Fruit fly (Drosophila melanogaster) whole organism, prepupa: ENCODE data around the gene Ptpa.

Experiments
- Blimp-1 ChIP-seq: fragments of 200-800 bp; sonication (Bioruptor generic); optimal IDR thresholded peaks from 3 replicates; lab custom pipeline; 2017; ENCODE audit warnings: missing biosample characterization, missing genetic modification characterization, mild to moderate bottlenecking, moderate library complexity, missing genetic modification reagents
- CG10631 ChIP-seq: fragments of 200-800 bp; sonication (Bioruptor generic); optimal IDR thresholded peaks from 2 replicates; lab custom pipeline; 2016; ENCODE audit warnings: missing biosample characterization, missing genetic modification characterization
- CG10669 ChIP-seq: fragments of 200-800 bp; sonication (Bioruptor generic); optimal IDR thresholded peaks from 3 replicates; lab custom pipeline; 2018; ENCODE audit warnings: missing biosample characterization, mild to moderate bottlenecking, missing genetic modification characterization, moderate library complexity
- CG11294 ChIP-seq: fragments of 200-800 bp; sonication (Bioruptor generic); IDR thresholded peaks from 2 replicates; pipeline ENCODE4 v1.3.6; 2022; ENCODE audit warnings: missing biosample characterization, missing genetic modification characterization
- CG11762 ChIP-seq: fragments of 200-800 bp; sonication (Bioruptor generic); optimal IDR thresholded peaks from 3 replicates; lab custom pipeline; 2016; ENCODE audit warnings: missing biosample characterization, missing genetic modification characterization; ENCODE audit not compliant: insufficient read depth
- CG11902 ChIP-seq: fragments of 200-800 bp; sonication (Bioruptor generic); optimal IDR thresholded peaks from 3 replicates; lab custom pipeline; 2016; ENCODE audit warnings: missing biosample characterization, missing genetic modification characterization
- CG15336 ChIP-seq: fragments of 200-800 bp; sonication (Bioruptor generic); IDR thresholded peaks from 2 replicates; pipeline ENCODE4 v1.3.6; 2022; ENCODE audit warnings: missing biosample characterization, missing genetic modification characterization
- CG3032 ChIP-seq: fragments of 200-800 bp; optimal IDR thresholded peaks from 2 replicates; lab custom pipeline; 2019; ENCODE audit warnings: missing biosample characterization, mild to moderate bottlenecking, missing genetic modification characterization, moderate library complexity
- CG32006 ChIP-seq: fragments of 200-800 bp; sonication (Bioruptor generic); optimal IDR thresholded peaks from 3 replicates; lab custom pipeline; 2017; ENCODE audit warnings: missing biosample characterization, mild to moderate bottlenecking, missing genetic modification characterization
- CG34406 ChIP-seq: fragments of 200-800 bp; sonication (Bioruptor generic); optimal IDR thresholded peaks from 3 replicates; lab custom pipeline; 2016; ENCODE audit warnings: missing biosample characterization, missing genetic modification characterization
- CG3919 ChIP-seq: fragments of 200-800 bp; sonication (Bioruptor generic); optimal IDR thresholded peaks from 3 replicates; lab custom pipeline; 2016; ENCODE audit warnings: missing biosample characterization, missing genetic modification characterization
- CG4318 ChIP-seq: fragments of 200-800 bp; sonication (Bioruptor generic); optimal IDR thresholded peaks from 3 replicates; lab custom pipeline; 2017; ENCODE audit warnings: missing biosample characterization, mild to moderate bottlenecking, missing genetic modification characterization
- CG6163 ChIP-seq: fragments of 200-800 bp; sonication (Bioruptor generic); IDR thresholded peaks from 3 replicates; pipeline ENCODE4 v1.3.6; 2022; ENCODE audit warnings: missing biosample characterization, missing genetic modification characterization
- CG6276 ChIP-seq: fragments of 200-800 bp; sonication (Bioruptor generic); optimal IDR thresholded peaks from 2 replicates; lab custom pipeline; 2017; ENCODE audit warnings: missing biosample characterization, mild to moderate bottlenecking, missing genetic modification characterization
- CG6792 ChIP-seq: fragments of 200-800 bp; sonication (Bioruptor generic); optimal IDR thresholded peaks from 3 replicates; lab custom pipeline; 2016; ENCODE audit warnings: missing biosample characterization, missing genetic modification characterization
- CG6854 ChIP-seq: fragments of 200-800 bp; sonication (Bioruptor generic); optimal IDR thresholded peaks from 2 replicates; lab custom pipeline; 2017; ENCODE audit warnings: missing biosample characterization, mild to moderate bottlenecking, missing genetic modification characterization
- CG7368 ChIP-seq: fragments of 200-800 bp; sonication (Bioruptor generic); optimal IDR thresholded peaks from 3 replicates; lab custom pipeline; 2016; ENCODE audit warnings: missing biosample characterization, missing genetic modification characterization
- CG8119 ChIP-seq: fragments of 200-800 bp; sonication (Bioruptor generic); IDR thresholded peaks from 3 replicates; pipeline ENCODE4 v1.3.6; 2022; ENCODE audit warnings: missing biosample characterization, missing genetic modification characterization
- CG8319 ChIP-seq: fragments of 200-800 bp; sonication (Bioruptor generic); optimal IDR thresholded peaks from 3 replicates; lab custom pipeline; 2016; ENCODE audit warnings: missing biosample characterization, missing genetic modification characterization
- CG8632 ChIP-seq: fragments of 200-800 bp; sonication (Bioruptor generic); optimal IDR thresholded peaks from 3 replicates; lab custom pipeline; 2016; ENCODE audit warnings: missing biosample characterization, missing genetic modification characterization
- CG9139 ChIP-seq: fragments of 200-800 bp; sonication (Bioruptor generic); optimal IDR thresholded peaks from 3 replicates; lab custom pipeline; 2017; ENCODE audit warnings: missing biosample characterization, mild to moderate bottlenecking, missing genetic modification characterization
- Eip75B ChIP-seq: fragments of 200-800 bp; sonication (Bioruptor generic); optimal IDR thresholded peaks from 3 replicates; lab custom pipeline; 2016; ENCODE audit warnings: missing biosample characterization, missing genetic modification characterization
- Eip78C ChIP-seq: fragments of 200-800 bp; sonication (Bioruptor generic); peaks from one replicate; lab custom pipeline; 2016; ENCODE audit warnings: missing biosample characterization, missing genetic modification characterization
- Ets96B ChIP-seq: fragments of 200-800 bp; optimal IDR thresholded peaks from 2 replicates; lab custom pipeline; 2019; ENCODE audit warnings: missing biosample characterization, mild to moderate bottlenecking, missing genetic modification characterization, moderate library complexity
- Gug ChIP-seq: fragments of 200-800 bp; sonication (Bioruptor generic); IDR thresholded peaks from 2 replicates; pipeline ENCODE4 v1.3.6; 2022; ENCODE audit warnings: missing biosample characterization, missing genetic modification characterization
- Hr39 ChIP-seq: fragments of 200-800 bp; sonication (Bioruptor generic); optimal IDR thresholded peaks from 2 replicates; lab custom pipeline; 2016; ENCODE audit warnings: missing biosample characterization, missing genetic modification characterization
- Hr4 ChIP-seq: fragments of 200-800 bp; sonication (Bioruptor generic); optimal IDR thresholded peaks from 3 replicates; lab custom pipeline; 2016; ENCODE audit warnings: missing biosample characterization, missing genetic modification characterization
- Met ChIP-seq: fragments of 200-800 bp; sonication (Bioruptor generic); optimal IDR thresholded peaks from 3 replicates; lab custom pipeline; 2016; ENCODE audit warnings: missing biosample characterization, missing genetic modification characterization
- OdsH ChIP-seq: fragments of 200-800 bp; sonication (Bioruptor generic); optimal IDR thresholded peaks from 3 replicates; lab custom pipeline; 2016; ENCODE audit warnings: missing biosample characterization, missing genetic modification characterization
- Sox102F ChIP-seq: fragments of 200-800 bp; sonication (Bioruptor generic); optimal IDR thresholded peaks from 2 replicates; lab custom pipeline; 2016; ENCODE audit warnings: missing biosample characterization, mild to moderate bottlenecking, missing genetic modification characterization
- Sox14 ChIP-seq: fragments of 200-800 bp; sonication (Bioruptor generic); optimal IDR thresholded peaks from 3 replicates; lab custom pipeline; 2016; ENCODE audit warnings: missing biosample characterization, missing genetic modification characterization
- Sox15 ChIP-seq: fragments of 200-800 bp; sonication (Bioruptor generic); optimal IDR thresholded peaks from 3 replicates; lab custom pipeline; 2016; ENCODE audit warnings: missing biosample characterization, missing genetic modification characterization
- dsx ChIP-seq: fragments of 200-800 bp; optimal IDR thresholded peaks from 3 replicates; lab custom pipeline; 2019; ENCODE audit warnings: missing biosample characterization, mild to moderate bottlenecking, missing genetic modification characterization, moderate library complexity; ENCODE audit not compliant: poor library complexity, severe bottlenecking
- eg ChIP-seq: fragments of 200-800 bp; sonication (Bioruptor generic); IDR thresholded peaks from 3 replicates; pipeline ENCODE4 v1.3.6; 2022; ENCODE audit warnings: missing biosample characterization, missing genetic modification characterization
- esn ChIP-seq: fragments of 200-800 bp; sonication (Bioruptor generic); optimal IDR thresholded peaks from 2 replicates; lab custom pipeline; 2016; ENCODE audit warnings: missing biosample characterization, mild to moderate bottlenecking, missing genetic modification characterization, moderate library complexity
- fd59A ChIP-seq: fragments of 200-800 bp; sonication (Bioruptor generic); optimal IDR thresholded peaks from 2 replicates; lab custom pipeline; 2017; ENCODE audit warnings: missing biosample characterization, mild to moderate bottlenecking, missing genetic modification characterization, missing genetic modification reagents
- lz ChIP-seq: fragments of 200-800 bp; sonication (Bioruptor generic); optimal IDR thresholded peaks from 3 replicates; lab custom pipeline; 2016; ENCODE audit warnings: missing biosample characterization, missing genetic modification characterization
- net ChIP-seq: fragments of 200-800 bp; sonication (Bioruptor generic); optimal IDR thresholded peaks from 3 replicates; lab custom pipeline; 2016; ENCODE audit warnings: missing biosample characterization, missing genetic modification characterization
- pdm3 ChIP-seq: fragments of 200-800 bp; sonication (Bioruptor generic); optimal IDR thresholded peaks from 3 replicates; lab custom pipeline; 2016; ENCODE audit warnings: missing biosample characterization, missing genetic modification characterization
- spab ChIP-seq: fragments of 200-800 bp; sonication (Bioruptor generic); optimal IDR thresholded peaks from 2 replicates; lab custom pipeline; 2017; ENCODE audit warnings: missing biosample characterization, mild to moderate bottlenecking, missing genetic modification characterization, missing genetic modification reagents
- ss ChIP-seq, 2 experiments: fragments of 200-800 bp; sonication (Bioruptor generic); optimal IDR thresholded peaks; 2 replicates in 1 of 2; 3 replicates in 1 of 2; lab custom pipeline; 2017 to 2018; ENCODE audit warnings: mild to moderate bottlenecking in 2 of 2, missing biosample characterization in 2 of 2, missing genetic modification characterization in 2 of 2, moderate library complexity in 1 of 2
- svp ChIP-seq: fragments of 200-800 bp; sonication (Bioruptor generic); peaks from one replicate; lab custom pipeline; 2016; ENCODE audit warnings: missing biosample characterization, missing genetic modification characterization
- vri ChIP-seq: fragments of 200-800 bp; sonication (Bioruptor generic); optimal IDR thresholded peaks from 3 replicates; lab custom pipeline; 2016; ENCODE audit warnings: missing biosample characterization, mild to moderate bottlenecking, missing genetic modification characterization

The Ptpa gene

DNA sequence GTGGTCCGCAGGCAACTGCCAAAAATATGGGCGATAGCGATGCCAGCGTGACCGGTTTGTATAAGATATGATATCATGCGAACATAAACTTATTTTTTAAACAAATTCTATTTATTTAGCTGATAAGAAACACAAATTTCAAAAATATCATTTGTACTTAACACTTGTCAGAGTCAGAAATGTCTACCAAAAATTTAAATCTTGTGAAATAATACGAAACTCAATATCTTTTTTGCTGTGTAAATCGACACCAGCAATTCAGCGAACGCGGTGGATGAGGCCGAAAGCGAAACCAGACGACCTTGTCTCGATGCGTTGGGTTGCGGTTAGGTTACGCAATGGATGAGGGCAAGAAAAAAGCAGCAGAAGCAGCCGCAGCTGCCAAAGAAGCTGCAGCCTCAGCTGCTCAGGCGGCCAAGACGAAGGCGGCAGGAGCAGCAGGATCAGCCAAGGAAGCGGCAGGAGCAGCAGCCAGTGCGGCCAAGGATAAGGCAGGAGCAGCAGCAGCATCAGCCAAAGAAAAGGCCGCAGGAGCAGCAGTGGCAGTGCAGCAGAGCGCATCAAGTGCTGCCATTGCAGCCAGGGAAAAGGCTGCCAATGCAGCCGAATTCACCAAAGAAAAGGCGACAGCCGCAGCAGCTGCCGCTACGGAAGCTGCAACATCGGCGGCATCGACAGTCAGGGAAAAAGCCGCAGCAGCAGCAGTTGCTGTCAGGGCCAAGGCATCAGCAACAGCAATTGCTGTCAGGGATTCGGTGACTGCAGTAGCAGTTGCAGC is 39.9 kb downstream of the Ptpa start, which contains the start of gene CG31952 (continued):
- TF ChIP-seq CG11902 (GFP tag; lab: Kevin White, UChicago) (peak; percentile 30), CG10669 (GFP tag; lab: Kevin White, UChicago) (peak; percentile 21), CG7368 (GFP tag; lab: Kevin White, UChicago) (peak; percentile 46), Sox15 (GFP tag; lab: Kevin White, UChicago) (peak; percentile 26), CG15336 (GFP tag; lab: Robert Waterston, UW) (peak; percentile 69), pdm3 (GFP tag; lab: Kevin White, UChicago) (peak; percentile 11), CG6792 (GFP tag; lab: Kevin White, UChicago) (peak; percentile 5), net (GFP tag; lab: Kevin White, UChicago) (peak; percentile 51), Blimp-1 (GFP tag; lab: Kevin White, UChicago) (peak; percentile 33), svp (GFP tag; lab: Kevin White, UChicago) (peak; percentile 49), CG11294 (GFP tag; lab: Robert Waterston, UW) (no peak), CG8632 (GFP tag; lab: Kevin White, UChicago) (peak; percentile 38), eg (GFP tag; lab: Robert Waterston, UW) (0 out of 3 replicates have a peak, but pooled peaks have one; percentile 23), Hr39 (GFP tag; lab: Kevin White, UChicago) (no peak), CG8119 (GFP tag; lab: Robert Waterston, UW) (0 out of 3 replicates have a peak, but pooled peaks have one; percentile 14), spab (GFP tag; lab: Kevin White, UChicago) (no peak)

- TF ChIP-seq Eip75B (GFP tag; lab: Kevin White, UChicago) (no peak), svp (GFP tag; lab: Kevin White, UChicago) (peak; percentile 4)
These were observed 40.8 kb downstream of the Ptpa start for dm6 chr2L:3417613-3418012.

DNA sequence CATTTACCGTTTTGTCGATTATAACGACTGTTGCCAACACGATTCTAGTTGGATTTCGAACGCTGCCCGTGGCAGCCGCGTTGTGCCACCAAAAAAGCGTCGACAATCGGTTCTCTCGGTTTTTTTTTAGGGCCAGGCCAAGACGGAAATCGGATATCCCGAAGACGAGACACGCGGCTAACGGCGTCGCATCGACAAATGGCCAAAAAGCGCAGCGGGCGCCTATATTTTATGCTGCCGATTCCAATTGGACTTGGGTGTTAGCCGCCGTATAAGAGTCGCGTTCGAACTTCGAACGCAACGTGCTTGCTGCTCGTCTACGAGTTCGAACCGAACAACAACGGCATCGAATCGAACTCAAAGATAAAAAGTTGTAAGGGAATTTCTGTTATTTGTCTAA is 46.0 kb downstream of the Ptpa start:
- no peak for TF ChIP-seq spab (GFP tag; lab: Kevin White, UChicago)
- no peak for TF ChIP-seq CG11294 (GFP tag; lab: Robert Waterston, UW)
- no peak for TF ChIP-seq Ets96B (tag; lab: Kevin White, UChicago)
- TF ChIP-seq Eip75B (GFP tag; lab: Kevin White, UChicago): no peak
- no peak for TF ChIP-seq CG8319 (GFP tag; lab: Kevin White, UChicago)
- TF ChIP-seq CG10669 (GFP tag; lab: Kevin White, UChicago): no peak
- TF ChIP-seq CG3919 (GFP tag; lab: Kevin White, UChicago): peak; percentile 10
- no peak for TF ChIP-seq svp (GFP tag; lab: Kevin White, UChicago)
- TF ChIP-seq CG4318 (GFP tag; lab: Kevin White, UChicago): no peak
- TF ChIP-seq CG6854 (GFP tag; lab: Kevin White, UChicago): no peak
- no peak for TF ChIP-seq OdsH (GFP tag; lab: Kevin White, UChicago)
- TF ChIP-seq CG6276 (GFP tag; lab: Kevin White, UChicago): no peak
- no peak for TF ChIP-seq CG3032
- TF ChIP-seq Gug (GFP tag; lab: Robert Waterston, UW): no peak
- TF ChIP-seq eg (GFP tag; lab: Robert Waterston, UW): peak; percentile 13; the same call in 1 of the 3 replicates
- no peak for TF ChIP-seq Blimp-1 (GFP tag; lab: Kevin White, UChicago)
- TF ChIP-seq CG6163 (GFP tag; lab: Robert Waterston, UW): peak; percentile 6; the same call in 1 of the 3 replicates
- no peak for TF ChIP-seq CG10631 (GFP tag; lab: Kevin White, UChicago)
- TF ChIP-seq Hr4 (GFP tag; lab: Kevin White, UChicago): no peak
- TF ChIP-seq Sox102F (GFP tag; lab: Kevin White, UChicago): no peak
- no peak for TF ChIP-seq dsx
- no peak for TF ChIP-seq esn (GFP tag; lab: Kevin White, UChicago)
- no peak for TF ChIP-seq CG11902 (GFP tag; lab: Kevin White, UChicago)
- TF ChIP-seq CG8632 (GFP tag; lab: Kevin White, UChicago): no peak
- TF ChIP-seq CG8119 (GFP tag; lab: Robert Waterston, UW): no peak
- no peak for TF ChIP-seq vri (GFP tag; lab: Kevin White, UChicago)
- no peak for TF ChIP-seq CG34406 (GFP tag; lab: Kevin White, UChicago)
- no peak for TF ChIP-seq CG6792 (GFP tag; lab: Kevin White, UChicago)
- no peak for TF ChIP-seq CG9139
- TF ChIP-seq pdm3 (GFP tag; lab: Kevin White, UChicago): no peak
- TF ChIP-seq Met: no peak
- no peak for TF ChIP-seq Sox14
- TF ChIP-seq fd59A: no peak
- TF ChIP-seq CG11762 (GFP tag; lab: Kevin White, UChicago): no peak
- TF ChIP-seq Sox15 (GFP tag; lab: Kevin White, UChicago): no peak
- TF ChIP-seq Eip78C (GFP tag; lab: Kevin White, UChicago): peak; percentile 50
- TF ChIP-seq Hr39 (GFP tag; lab: Kevin White, UChicago): no peak
- TF ChIP-seq CG32006: no peak
- TF ChIP-seq lz: no peak
- TF ChIP-seq ss (GFP tag; optimal IDR thresholded peaks at IDR 0.05; lab: Kevin White, UChicago): no peak
- TF ChIP-seq CG15336 (GFP tag; lab: Robert Waterston, UW): 0 out of 2 replicates have a peak, but pooled peaks have one; percentile 9
